Fruit fly (Drosophila melanogaster): Measurements from ENCODE around the gene CG17147.
A peak's percentile ranks its signal among the peaks of the same experiment; 100 is the strongest.

The CG17147 gene

dm6 chr3L:20195875-20196274 is 27.9 kb upstream of the CG17147 start (continued):
- 0 out of 2 replicates have a peak, but pooled peaks have one; percentile 23 for TF ChIP-seq CG32532 (GFP tag; IDR thresholded peaks at IDR 0.05)
- TF ChIP-seq CG18011 (GFP tag; optimal IDR thresholded peaks at IDR 0.05): no peak
- no peak for TF ChIP-seq ham (GFP tag; IDR thresholded peaks at IDR 0.05)
- TF ChIP-seq row (GFP tag; IDR thresholded peaks at IDR 0.05): peak; percentile 74
- TF ChIP-seq ash1 (GFP tag; optimal IDR thresholded peaks at IDR 0.05): no peak
- peak; percentile 45 for TF ChIP-seq CG10209 (GFP tag; optimal IDR thresholded peaks at IDR 0.05)
- TF ChIP-seq ftz-f1 (GFP tag; optimal IDR thresholded peaks at IDR 0.05): no peak
- TF ChIP-seq knrl (GFP tag; IDR thresholded peaks at IDR 0.05; ENCODE audit: partially characterized antibody): no peak
- TF ChIP-seq sens (GFP tag): peak; percentile 90
- TF ChIP-seq Hand (GFP tag; optimal IDR thresholded peaks at IDR 0.05): no peak
- TF ChIP-seq scrt (GFP tag; optimal IDR thresholded peaks at IDR 0.05): no peak
- TF ChIP-seq Dbx (GFP tag; IDR thresholded peaks at IDR 0.05): no peak
- no peak for TF ChIP-seq CG10274 (GFP tag; optimal IDR thresholded peaks at IDR 0.05)
- TF ChIP-seq ro (GFP tag; IDR thresholded peaks at IDR 0.05): no peak
- peak; percentile 61 for TF ChIP-seq gsb-n (tag; optimal IDR thresholded peaks at IDR 0.05)
- TF ChIP-seq CG4424 (GFP tag; optimal IDR thresholded peaks at IDR 0.05): peak; percentile 66
- TF ChIP-seq CG1603 (tag; optimal IDR thresholded peaks at IDR 0.05): peak; percentile 87
- TF ChIP-seq Ssrp (tag; optimal IDR thresholded peaks at IDR 0.05): peak; percentile 57
- peak; percentile 21 for TF ChIP-seq maf-S (GFP tag; optimal IDR thresholded peaks at IDR 0.05)
- peak; percentile 89 for TF ChIP-seq ci (GFP tag; IDR thresholded peaks at IDR 0.05)
- peak; percentile 76; the same call in 1 of the 2 replicates for TF ChIP-seq stc (GFP tag; IDR thresholded peaks at IDR 0.05)
- TF ChIP-seq CG14050 (GFP tag; IDR thresholded peaks at IDR 0.05): peak; percentile 46; the same call in 1 of the 3 replicates
- TF ChIP-seq Atf6 (GFP tag; IDR thresholded peaks at IDR 0.05): peak; percentile 16; the same call in 1 of the 2 replicates
- peak; percentile 74 for TF ChIP-seq ken (GFP tag; IDR thresholded peaks at IDR 0.05)
- no peak for TF ChIP-seq CG9215 (GFP tag; IDR thresholded peaks at IDR 0.05)
- TF ChIP-seq abd-A (tag; optimal IDR thresholded peaks at IDR 0.05): no peak
- TF ChIP-seq gsb (GFP tag; IDR thresholded peaks at IDR 0.05): no peak
- peak; percentile 42 for TF ChIP-seq CG8089 (GFP tag; optimal IDR thresholded peaks at IDR 0.05)
- TF ChIP-seq Stat92E (GFP tag; optimal IDR thresholded peaks at IDR 0.05): no peak
- TF ChIP-seq Sox100B (GFP tag; optimal IDR thresholded peaks at IDR 0.05): peak; percentile 59
- TF ChIP-seq tll (GFP tag; optimal IDR thresholded peaks at IDR 0.05): no peak
- no peak for TF ChIP-seq gfzf (GFP tag; optimal IDR thresholded peaks at IDR 0.05)
- peak; percentile 23 for TF ChIP-seq CG3163 (GFP tag; optimal IDR thresholded peaks at IDR 0.05)
- peak; percentile 66 for TF ChIP-seq Rx (GFP tag; IDR thresholded peaks at IDR 0.05)
- peak; percentile 66 for TF ChIP-seq ATbp (GFP tag; optimal IDR thresholded peaks at IDR 0.05)
- peak; percentile 57; the same call in 1 of the 2 replicates for TF ChIP-seq dati (GFP tag; IDR thresholded peaks at IDR 0.05)
- TF ChIP-seq CG9727 (GFP tag; optimal IDR thresholded peaks at IDR 0.05): peak; percentile 31
- TF ChIP-seq CG16813 (GFP tag; IDR thresholded peaks at IDR 0.05; ENCODE audit: partially characterized antibody): no peak
- peak; percentile 52 for TF ChIP-seq CG1233 (GFP tag; optimal IDR thresholded peaks at IDR 0.05)
- peak; percentile 40; the same call in 1 of the 3 replicates for TF ChIP-seq tgo (GFP tag; IDR thresholded peaks at IDR 0.05)
- peak; percentile 58; the same call in 1 of the 2 replicates for TF ChIP-seq Nf-YA (GFP tag; IDR thresholded peaks at IDR 0.05)
- TF ChIP-seq br (optimal IDR thresholded peaks at IDR 0.05): no peak
- TF ChIP-seq HmgD (GFP tag; optimal IDR thresholded peaks at IDR 0.05): no peak
- no peak for TF ChIP-seq CG13123 (GFP tag; optimal IDR thresholded peaks at IDR 0.05)
- TF ChIP-seq Meics (GFP tag; optimal IDR thresholded peaks at IDR 0.05): peak; percentile 13
- TF ChIP-seq CG10543 (GFP tag; optimal IDR thresholded peaks at IDR 0.05): no peak
- no peak for TF ChIP-seq wdn (GFP tag; IDR thresholded peaks at IDR 0.05)
- TF ChIP-seq CG33557 (GFP tag; optimal IDR thresholded peaks at IDR 0.05): peak; percentile 27
- TF ChIP-seq btn (GFP tag; optimal IDR thresholded peaks at IDR 0.05): peak; percentile 43
- TF ChIP-seq CG15479 (GFP tag; optimal IDR thresholded peaks at IDR 0.05): no peak
- no peak for TF ChIP-seq CG11398 (GFP tag; optimal IDR thresholded peaks at IDR 0.05)

Measured in whole organism, embryonic.